Fruit fly (Drosophila melanogaster): ENCODE measurements around the gene Osi19.

DNA sequence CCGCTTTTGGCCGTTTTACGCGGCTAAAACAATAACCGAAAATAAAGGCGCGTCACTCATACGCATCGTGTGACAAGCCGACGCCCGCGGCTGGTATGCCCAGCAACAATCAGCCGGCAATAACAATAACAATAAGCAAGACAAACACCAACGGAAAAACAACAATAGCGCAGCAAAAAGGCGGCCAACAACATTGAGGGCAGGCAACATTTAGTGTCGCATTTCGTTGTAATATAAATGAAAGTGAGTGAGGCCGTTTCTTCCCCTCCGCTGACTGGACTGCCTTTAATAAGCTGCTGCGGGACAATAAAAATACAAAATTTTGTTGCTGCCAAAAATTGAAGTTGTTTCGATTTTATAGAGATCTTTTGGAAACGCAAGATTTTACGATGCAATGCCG, 38.0 kb upstream of the Osi19 start:
- no peak for TF ChIP-seq dl (GFP tag; optimal IDR thresholded peaks at IDR 0.05; ENCODE audit: insufficient read depth in 1 of 2, partially characterized antibody in 2 of 2)
- TF ChIP-seq Vsx2 (GFP tag; optimal IDR thresholded peaks at IDR 0.05; ENCODE audit: partially characterized antibody) = no peak
- TF ChIP-seq ey (GFP tag; optimal IDR thresholded peaks at IDR 0.05) = no peak
- TF ChIP-seq GATAd (GFP tag; optimal IDR thresholded peaks at IDR 0.05) = no peak
- no peak for TF ChIP-seq CG32264 (GFP tag; optimal IDR thresholded peaks at IDR 0.05)
- TF ChIP-seq N (GFP tag; optimal IDR thresholded peaks at IDR 0.05) = no peak
- no peak for TF ChIP-seq lola (GFP tag; optimal IDR thresholded peaks at IDR 0.05)

Data from whole organism, wandering third instar larva.